Worm (Caenorhabditis elegans) whole organism, early embryonic: ENCODE results near the gene cutl-29.

Experiments
- B0310.2 ChIP-seq: sonication (generic microtip); optimal IDR thresholded peaks from 2 replicates; lab custom pipeline; 2016; ENCODE audit warnings: mild to moderate bottlenecking, missing genetic modification characterization, missing compliant biosample characterization
- ama-1 ChIP-seq: fragments of 150-350 bp; optimal IDR thresholded peaks from 2 replicates; lab custom pipeline; 2014
- ets-7 ChIP-seq: sonication (generic microtip); optimal IDR thresholded peaks from 2 replicates; lab custom pipeline; 2016; ENCODE audit warnings: missing genotype, missing genetic modification characterization, missing compliant biosample characterization
- hmbx-1 ChIP-seq: sonication (generic microtip); optimal IDR thresholded peaks from 2 replicates; lab custom pipeline; 2016; ENCODE audit warnings: mild to moderate bottlenecking, missing genetic modification characterization, missing compliant biosample characterization
- hmg-4 ChIP-seq: fragments of 200-800 bp; sonication (Bioruptor generic); optimal IDR thresholded peaks from 2 replicates; lab custom pipeline; 2018; ENCODE audit warnings: mild to moderate bottlenecking, missing genetic modification characterization, missing compliant biosample characterization
- hnd-1 ChIP-seq: sonication (generic microtip); optimal IDR thresholded peaks from 2 replicates; lab custom pipeline; 2016; ENCODE audit warnings: missing genetic modification characterization, missing compliant biosample characterization
- scrt-1 ChIP-seq: fragments of 200-800 bp; sonication (Bioruptor generic); IDR thresholded peaks from 2 replicates; pipeline ENCODE4 v1.3.6; 2022; ENCODE audit warnings: missing genetic modification characterization, missing compliant biosample characterization
- sea-1 ChIP-seq: fragments of 200-800 bp; sonication (Bioruptor generic); conservative IDR thresholded peaks from 2 replicates; pipeline ENCODE4 v1.3.6; 2022; ENCODE audit warnings: missing genetic modification characterization, missing compliant biosample characterization
- tbx-37 ChIP-seq: fragments of 200-800 bp; sonication (Bioruptor generic); conservative IDR thresholded peaks from 2 replicates; pipeline ENCODE4 v1.3.6; 2022; ENCODE audit warnings: missing genetic modification reagents, missing genetic modification characterization, missing compliant biosample characterization

ce11 chrX:8299554-8299953 lies 28.7 kb upstream of the cutl-29 start, which contains the start of gene ced-13:
- TF ChIP-seq hmg-4 (GFP tag; lab: Kevin White, UChicago) (no peak), hmbx-1 (no peak), ets-7 (no peak), ama-1 (lab: Kevin White, UChicago) (no peak), B0310.2 (tag; lab: Kevin White, UChicago) (no peak), scrt-1 (GFP tag; lab: Robert Waterston, UW) (no peak), sea-1 (no peak), tbx-37 (GFP tag; lab: Robert Waterston, UW) (no peak), hnd-1 (tag; lab: Kevin White, UChicago) (no peak)
